Worm (Caenorhabditis elegans) whole organism, L4/young adult: ENCODE data around the gene latd-1.

Experiments used
- W03F9.2 ChIP-seq: fragments of 150-350 bp; optimal IDR thresholded peaks from 2 replicates; lab custom pipeline; 2014; ENCODE audit warnings: missing biosample characterization, missing genetic modification characterization
- dao-5 ChIP-seq: sonication (generic microtip); optimal IDR thresholded peaks from 2 replicates; lab custom pipeline; 2016; ENCODE audit warnings: missing genotype, missing genetic modification characterization, moderate library complexity, missing compliant biosample characterization

- TF ChIP-seq W03F9.2 (tag; lab: Kevin White, UChicago) (no peak), dao-5 (tag; lab: Kevin White, UChicago) (no peak)
Measured at ce11 chrX:7944999-7945398, 47.4 kb upstream of the latd-1 start, which contains the start of gene tnt-3.
